Worm (Caenorhabditis elegans) whole organism, dauer: Measurements from ENCODE around the gene M02G9.4.

Source experiments
- unc-62 ChIP-seq: sonication (generic microtip); optimal IDR thresholded peaks from 2 replicates; lab custom pipeline; 2017; ENCODE audit warnings: missing biosample characterization, missing genetic modification reagents, missing genetic modification characterization

The M02G9.4 gene

DNA sequence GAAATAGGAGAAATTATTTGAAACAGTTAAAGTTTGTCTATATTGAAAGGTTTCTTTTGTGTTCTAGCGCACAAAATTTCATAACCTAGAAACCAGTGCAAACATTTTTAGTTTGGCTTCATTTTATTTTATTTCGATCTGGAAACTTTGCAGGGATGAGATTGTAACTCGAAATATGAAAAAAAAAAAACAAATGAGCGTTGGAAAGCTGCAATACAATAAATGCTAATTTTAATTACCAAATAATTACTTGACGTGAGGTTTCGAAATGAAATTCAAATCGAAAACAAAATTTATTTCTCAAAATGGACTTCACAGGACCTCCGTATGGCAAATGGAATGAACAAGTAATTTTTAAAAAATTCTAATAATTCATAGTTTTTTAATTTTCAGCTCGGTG is at the start of gene M02G9.4:
TSS of gene M02G9.4 (plus strand) at position 301 of the 400 bp plus-strand sequence.
- no peak for TF ChIP-seq unc-62 (GFP tag; lab: Kevin White, UChicago)

DNA sequence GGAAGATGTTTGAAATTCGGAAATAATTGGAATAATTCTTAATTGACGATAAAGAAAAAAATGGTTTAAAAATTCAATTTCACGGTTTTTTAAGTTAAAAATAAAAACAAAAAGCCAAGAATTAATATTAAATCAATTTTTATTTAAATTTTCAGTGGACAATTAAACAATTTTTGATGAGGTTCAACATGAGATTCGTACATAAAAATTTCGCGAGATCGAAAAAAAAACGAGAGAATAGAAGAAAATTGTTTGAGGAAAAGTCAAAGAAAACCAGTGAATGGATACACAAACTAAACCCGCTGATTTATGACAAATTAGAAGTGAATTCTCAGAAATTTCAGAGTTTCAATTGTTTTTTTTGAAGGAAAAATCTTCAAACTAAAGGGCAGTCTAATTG is 47.1 kb upstream of the M02G9.4 start, which contains the start of gene F54B3.2:
TSS of gene F54B3.2 (minus strand) at position 101 of the 400 bp plus-strand sequence.
- TF ChIP-seq unc-62 (GFP tag; lab: Kevin White, UChicago) = no peak

DNA sequence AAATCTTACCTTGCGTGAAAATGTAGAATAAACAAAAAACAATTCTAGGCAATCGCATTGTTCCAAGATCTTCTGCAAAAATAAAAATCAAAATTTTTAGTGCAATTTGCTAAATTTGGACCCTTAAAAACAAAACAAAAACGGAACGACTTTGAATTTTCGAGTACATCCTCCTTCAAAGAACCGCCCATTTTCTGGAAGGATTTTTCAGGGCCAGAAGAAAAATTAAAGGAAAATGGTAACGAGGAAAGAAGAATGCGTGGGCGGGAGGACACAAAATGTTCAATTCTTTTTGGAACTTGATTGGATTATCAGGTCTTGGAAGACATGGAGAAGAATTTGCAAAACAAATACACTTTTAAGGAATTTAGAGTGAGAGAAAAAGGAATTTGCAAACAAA is 46.0 kb upstream of the M02G9.4 start, which contains the start of gene F54B3.4:
TSS of gene F54B3.4 (minus strand) at position 101 of the 400 bp plus-strand sequence.
- no peak for TF ChIP-seq unc-62 (GFP tag; lab: Kevin White, UChicago)

DNA sequence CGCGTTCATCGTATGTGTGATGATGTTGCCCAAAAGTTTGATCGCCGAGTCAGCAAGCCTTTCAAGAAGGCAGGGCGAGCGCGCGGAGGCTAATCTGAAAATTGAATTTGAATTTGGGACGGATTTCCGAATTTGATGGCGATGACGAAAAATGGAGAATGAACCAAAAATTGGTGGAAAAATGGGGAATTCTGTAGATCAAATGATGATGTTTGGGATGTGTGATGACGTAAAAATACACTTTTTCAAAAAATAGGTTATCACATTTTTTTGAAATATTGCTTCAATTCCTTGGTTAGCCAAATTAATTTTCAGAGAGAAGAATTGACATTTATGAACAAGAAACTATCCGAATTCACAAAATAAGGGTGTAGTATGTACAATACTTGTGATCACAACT is 37.5 kb upstream of the M02G9.4 start, which contains the start of gene ZK971.1:
TSS of gene ZK971.1 (minus strand) at position 101 of the 400 bp plus-strand sequence.
- no peak for TF ChIP-seq unc-62 (GFP tag; lab: Kevin White, UChicago)

DNA sequence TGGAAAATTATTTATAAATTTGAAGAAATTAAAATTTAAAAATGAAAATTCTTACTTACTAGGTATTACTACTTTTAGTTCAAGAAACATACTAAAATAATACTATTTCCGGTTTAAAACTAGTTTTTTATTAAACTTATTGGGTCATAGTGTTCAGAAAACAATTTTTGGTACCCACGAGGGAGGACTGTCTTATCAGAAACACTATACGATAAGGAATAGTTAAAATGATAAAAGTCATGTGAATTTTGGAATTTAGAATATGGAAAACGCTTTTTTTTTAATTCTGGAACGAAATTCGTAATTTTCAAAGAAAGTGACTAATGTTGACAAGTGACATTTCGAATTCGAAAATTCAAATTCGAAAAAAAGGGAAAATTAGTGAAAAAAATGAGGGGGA is 35.4 kb upstream of the M02G9.4 start:
- TF ChIP-seq unc-62 (GFP tag; lab: Kevin White, UChicago) = no peak

DNA sequence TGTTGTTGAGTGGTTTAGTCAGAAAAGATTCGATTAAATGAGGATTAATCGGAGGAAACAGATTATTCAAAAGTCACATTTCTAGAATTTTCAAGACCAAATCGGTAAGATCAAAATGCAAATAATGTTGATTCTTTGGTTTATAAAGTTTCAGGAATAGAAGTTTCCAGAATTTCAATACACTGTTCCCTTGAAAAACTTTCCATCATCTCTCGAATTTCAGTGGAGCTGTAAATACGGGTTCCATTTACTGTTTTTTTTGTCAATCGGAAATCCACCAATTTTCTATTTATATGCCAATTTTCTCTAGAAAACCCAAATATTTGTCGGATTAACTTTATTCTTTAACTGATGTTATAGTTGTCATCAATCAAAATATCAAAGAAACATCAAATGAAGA is 34.0 kb upstream of the M02G9.4 start:
- no peak for TF ChIP-seq unc-62 (GFP tag; lab: Kevin White, UChicago)

DNA sequence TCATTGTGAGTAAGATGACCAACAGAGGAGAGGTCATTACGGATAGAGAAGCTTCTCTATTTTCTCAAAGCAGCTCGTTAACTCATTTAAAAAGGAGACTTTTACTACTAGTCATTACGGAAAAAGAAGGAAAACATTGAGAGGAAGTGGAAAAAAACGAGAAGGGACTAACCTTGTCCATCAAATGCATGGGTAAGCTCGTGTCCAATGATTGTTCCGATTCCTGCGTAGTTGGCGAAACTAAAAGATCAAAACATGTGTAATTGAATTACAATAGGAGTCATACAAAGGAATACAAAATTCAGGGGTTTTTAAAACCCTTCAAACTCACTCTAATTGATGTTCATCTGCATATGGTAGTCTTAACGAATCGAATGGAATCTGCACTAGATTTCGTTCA is 32.1 kb upstream of the M02G9.4 start:
- TF ChIP-seq unc-62 (GFP tag; lab: Kevin White, UChicago) = no peak

DNA sequence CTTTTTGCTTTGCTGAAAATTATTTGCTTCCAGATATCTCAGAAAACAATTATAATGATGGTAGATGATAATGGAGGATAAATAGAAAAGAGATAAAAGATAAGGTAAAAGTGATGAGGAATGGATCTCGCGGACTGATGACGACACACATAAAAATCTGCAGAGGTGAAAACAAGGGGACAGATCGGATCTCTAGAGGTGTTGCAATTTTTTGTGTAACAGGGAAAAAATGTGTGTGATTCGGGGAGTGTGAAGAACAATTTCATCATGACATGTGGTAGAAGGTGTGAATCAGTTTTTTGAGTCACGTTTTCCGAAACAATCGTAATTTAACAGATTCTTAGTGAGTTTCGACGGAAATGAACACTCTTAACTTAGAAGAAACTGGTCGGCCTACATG is 28.2 kb upstream of the M02G9.4 start:
- no peak for TF ChIP-seq unc-62 (GFP tag; lab: Kevin White, UChicago)

DNA sequence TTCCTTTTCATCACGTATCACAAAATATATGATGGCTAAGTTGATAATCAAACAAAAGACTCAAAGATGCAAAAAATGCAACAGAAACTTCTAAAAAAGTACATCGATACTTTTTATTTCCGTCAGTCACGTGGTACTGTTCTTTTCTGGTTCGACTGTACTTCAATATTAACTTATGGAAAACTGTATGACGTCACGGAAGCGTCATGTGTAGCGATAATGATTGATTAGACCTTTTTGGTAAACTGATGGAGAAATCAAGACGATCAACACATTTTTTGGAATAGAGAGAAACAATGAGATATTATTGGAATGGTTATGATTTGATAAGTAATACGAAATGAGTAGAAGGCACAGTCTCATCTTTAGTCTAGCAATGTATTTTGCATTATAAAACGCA is 22.8 kb upstream of the M02G9.4 start:
- no peak for TF ChIP-seq unc-62 (GFP tag; lab: Kevin White, UChicago)

DNA sequence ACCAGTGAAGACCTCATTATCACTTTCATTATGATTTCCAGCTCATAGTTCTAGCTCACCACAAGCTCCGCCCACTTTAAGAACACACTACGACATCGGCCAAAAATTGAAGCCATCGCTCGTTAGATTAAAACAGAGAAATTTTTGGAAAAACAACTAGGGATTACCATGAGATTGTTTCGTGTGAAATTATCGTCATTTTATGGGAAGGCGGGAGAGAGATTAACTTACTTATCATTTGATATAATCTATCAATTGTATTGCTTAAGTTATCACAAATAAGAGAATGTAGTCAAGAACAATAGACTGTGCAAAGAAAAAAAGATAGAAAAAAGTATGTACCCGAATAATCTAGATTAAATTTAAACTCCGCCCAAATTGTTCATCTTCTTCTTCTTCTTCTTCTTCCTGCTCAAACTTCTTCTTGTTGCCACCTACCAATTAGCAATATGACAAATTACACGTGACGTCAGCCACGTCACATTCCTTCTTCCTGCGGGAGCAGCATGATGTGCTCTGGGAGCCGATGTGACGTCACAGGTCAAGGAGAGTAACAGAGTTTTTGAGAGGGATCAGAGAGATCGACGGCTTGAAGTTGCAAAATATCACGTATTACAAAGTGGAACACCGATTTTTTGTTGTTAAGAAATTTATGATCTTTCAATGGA is 16.9 kb upstream of the M02G9.4 start, which contains the start of gene nep-26:
TSS of gene nep-26 (minus strand) at position 51 of the 668 bp plus-strand sequence.
- no peak for TF ChIP-seq unc-62 (GFP tag; lab: Kevin White, UChicago)

DNA sequence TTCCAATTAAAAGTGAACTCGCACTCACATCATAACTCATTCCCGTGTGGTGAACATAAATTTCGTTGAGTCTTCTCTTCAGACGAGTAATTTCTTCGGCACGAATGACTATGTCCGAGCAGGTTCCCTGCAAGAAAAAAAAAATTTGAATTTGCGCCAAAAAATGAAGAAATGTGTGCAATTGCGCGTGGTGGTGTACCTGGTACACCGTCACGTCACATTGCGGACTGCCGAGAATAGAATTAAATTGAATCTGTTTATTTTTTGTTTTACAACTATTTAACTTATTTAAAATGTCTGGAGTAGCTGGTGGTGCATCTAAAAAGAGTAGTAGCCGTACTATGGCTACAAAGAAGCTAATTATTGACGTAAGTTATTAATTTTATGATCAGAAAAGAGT is 16.2 kb upstream of the M02G9.4 start, which contains the start of gene mdt-22:
TSS of gene mdt-22 (plus strand) at position 263 of the 400 bp plus-strand sequence.
- no peak for TF ChIP-seq unc-62 (GFP tag; lab: Kevin White, UChicago)

DNA sequence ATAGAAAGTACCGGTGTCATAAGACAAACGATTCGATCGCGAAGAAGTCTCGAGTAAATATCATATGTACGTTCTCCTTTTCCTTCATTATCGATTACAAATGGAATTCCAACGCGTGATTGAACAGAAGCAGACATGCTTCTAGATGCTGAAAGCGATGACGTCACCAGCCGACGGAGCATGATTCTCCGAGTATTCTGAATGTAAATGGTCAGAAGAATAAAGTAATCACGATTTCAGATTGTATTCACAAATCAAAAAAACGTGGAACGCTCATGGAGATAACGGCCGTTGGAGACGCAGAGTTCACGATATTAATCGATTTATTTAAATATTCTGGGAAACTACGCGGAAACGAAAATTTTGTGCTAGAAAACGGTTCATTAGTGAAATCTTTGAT is 14.5 kb upstream of the M02G9.4 start, which contains the start of gene clpp-1:
TSS of gene clpp-1 (minus strand) at position 197 of the 400 bp plus-strand sequence.
- no peak for TF ChIP-seq unc-62 (GFP tag; lab: Kevin White, UChicago)

DNA sequence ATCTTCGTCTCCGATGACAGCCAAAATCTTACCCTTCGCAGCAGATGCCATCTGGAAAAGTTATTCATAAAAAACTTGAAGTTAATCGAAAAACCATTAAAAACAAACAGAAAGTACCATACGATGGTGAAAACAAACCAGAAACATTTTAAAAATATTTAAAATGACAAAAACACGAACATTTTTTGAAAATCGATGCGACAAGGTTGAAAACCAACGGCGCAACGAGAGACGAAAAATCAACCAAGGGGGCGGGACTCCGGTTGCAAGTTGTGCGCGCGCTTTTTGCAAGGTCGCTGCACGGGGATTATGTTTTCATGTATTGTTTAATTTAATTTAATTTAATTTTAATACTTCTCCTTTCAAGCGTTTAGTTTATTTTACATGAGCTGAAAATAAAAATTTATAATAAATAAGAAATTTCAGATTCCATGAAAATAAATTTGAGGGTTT is 13.4 kb upstream of the M02G9.4 start, which contains the start of gene vha-9:
TSS of gene vha-9 (minus strand) at position 51 of the 453 bp plus-strand sequence.
- TF ChIP-seq unc-62 (GFP tag; lab: Kevin White, UChicago) = no peak

DNA sequence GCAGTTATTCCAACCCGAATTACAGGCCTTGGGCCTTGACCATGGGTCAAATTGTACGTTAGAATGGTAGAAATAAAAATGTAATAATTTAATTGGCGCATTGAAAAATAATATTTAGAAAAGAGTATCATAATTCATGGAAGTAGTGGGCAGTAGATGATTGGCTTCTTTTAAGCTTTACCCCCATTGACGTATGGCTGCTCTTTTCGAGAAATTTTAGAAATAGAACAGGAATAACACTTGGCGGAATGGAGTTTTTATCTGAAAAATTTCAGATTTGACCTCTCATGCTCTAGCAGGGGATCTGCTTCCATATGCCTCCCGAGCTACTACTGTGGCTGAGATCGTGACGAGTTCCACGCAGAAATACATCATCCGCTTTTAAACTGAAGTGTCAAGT is 8.4 kb upstream of the M02G9.4 start, which contains the start of gene gcy-4:
TSS of gene gcy-4 (minus strand) at position 101 of the 400 bp plus-strand sequence.
- no peak for TF ChIP-seq unc-62 (GFP tag; lab: Kevin White, UChicago)

DNA sequence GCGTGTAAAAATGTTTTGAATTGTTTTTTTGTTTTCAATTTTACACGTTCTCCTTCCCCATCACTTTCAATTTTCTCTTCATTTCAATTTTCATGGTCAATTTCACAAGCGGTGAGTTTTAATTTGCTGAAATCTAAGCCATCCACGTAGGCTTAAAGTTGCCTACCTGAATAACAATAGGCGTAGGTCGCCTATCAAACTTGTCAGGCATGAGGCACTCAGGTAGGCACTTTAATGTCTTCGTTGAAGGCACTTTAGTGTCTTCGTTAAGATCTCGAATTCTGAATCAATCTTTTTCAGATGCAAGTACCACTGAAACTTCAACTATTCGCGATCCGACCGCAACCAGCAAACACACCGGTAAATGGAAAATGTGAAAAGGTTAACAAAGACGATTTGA is 7.8 kb upstream of the M02G9.4 start, which contains the start of gene ZK970.8:
TSS of gene ZK970.8 (plus strand) at position 301 of the 400 bp plus-strand sequence.
- no peak for TF ChIP-seq unc-62 (GFP tag; lab: Kevin White, UChicago)

DNA sequence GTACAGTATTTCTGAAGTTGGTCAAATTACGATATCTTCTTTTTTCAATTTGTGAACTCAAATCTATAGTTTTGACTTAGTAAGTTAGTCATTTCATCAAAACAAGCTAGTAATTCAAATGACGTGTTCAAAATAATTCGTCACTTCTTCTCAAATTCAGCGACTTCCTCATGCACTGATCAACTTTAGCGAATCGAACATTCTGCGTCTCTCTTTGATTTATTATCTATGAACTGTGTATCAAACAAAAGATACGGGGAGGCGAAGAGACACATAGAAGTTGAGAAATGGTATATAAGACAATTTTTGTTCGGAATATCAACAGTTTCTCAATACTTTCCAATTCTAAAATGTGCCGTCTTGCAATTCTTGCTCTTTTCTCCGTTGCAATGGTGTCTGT is 5.1 kb upstream of the M02G9.4 start, which contains the start of gene srlf-34:
TSS of gene srlf-34 (plus strand) at position 321 of the 400 bp plus-strand sequence.
- no peak for TF ChIP-seq unc-62 (GFP tag; lab: Kevin White, UChicago)
